Fruit fly (Drosophila melanogaster): ENCODE results near the gene CG42852.

CG42852 gene

DNA sequence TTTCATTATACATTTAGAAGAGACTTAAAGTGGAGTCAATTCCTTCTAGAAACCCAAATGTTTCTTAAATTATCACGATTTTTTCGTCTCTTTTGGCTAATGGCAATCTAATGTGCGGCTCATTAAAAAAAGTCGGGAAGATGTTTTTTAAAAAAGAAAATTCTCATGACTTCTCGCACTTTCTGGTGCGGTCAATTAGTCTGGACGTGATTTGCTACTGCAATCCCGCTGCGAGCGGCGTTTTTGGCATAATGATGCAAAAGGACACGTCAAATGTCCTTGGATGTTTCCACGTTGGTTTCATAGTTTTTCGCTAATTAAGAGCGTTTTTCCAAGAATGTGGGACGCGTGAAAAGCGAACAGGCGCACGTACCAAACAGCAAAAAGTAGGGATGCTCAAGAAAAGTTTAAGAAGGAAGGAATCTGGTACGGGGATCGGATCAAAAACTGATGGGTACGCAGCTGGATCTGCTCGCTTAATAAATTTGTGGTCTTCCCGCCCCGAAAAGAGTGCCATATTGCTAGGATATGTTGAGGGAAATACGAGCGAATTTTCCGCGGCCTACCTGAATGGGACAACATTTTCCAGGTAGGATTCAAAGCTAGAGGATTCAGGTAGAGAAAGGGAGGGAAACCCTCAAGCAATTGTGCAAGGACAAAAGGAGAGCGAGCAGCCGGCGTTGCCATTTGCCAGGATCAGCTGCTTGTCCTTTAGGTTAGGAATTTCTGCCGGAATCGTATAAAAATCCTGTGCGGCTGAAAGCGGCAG lies 17.6 kb downstream of the CG42852 start:
- no peak for TF ChIP-seq acj6 (GFP tag; optimal IDR thresholded peaks at IDR 0.05)
- TF ChIP-seq dac (GFP tag; optimal IDR thresholded peaks at IDR 0.05), result no peak
- no peak for TF ChIP-seq fkh (GFP tag; optimal IDR thresholded peaks at IDR 0.05)
- TF ChIP-seq cyc (GFP tag; optimal IDR thresholded peaks at IDR 0.05), result no peak
- no peak for TF ChIP-seq CG34406 (GFP tag; optimal IDR thresholded peaks at IDR 0.05)
- TF ChIP-seq fd59A (GFP tag; optimal IDR thresholded peaks at IDR 0.05), result no peak
- no peak for TF ChIP-seq dsx (GFP tag; optimal IDR thresholded peaks at IDR 0.05; ENCODE audit: poor library complexity, severe bottlenecking)
- TF ChIP-seq Sox15 (GFP tag; optimal IDR thresholded peaks at IDR 0.05), result no peak
- no peak for TF ChIP-seq CG1621 (tag; optimal IDR thresholded peaks at IDR 0.05)
- no peak for TF ChIP-seq CG6163 (GFP tag; IDR thresholded peaks at IDR 0.05)
- no peak for TF ChIP-seq Hr4 (GFP tag; optimal IDR thresholded peaks at IDR 0.05)
- TF ChIP-seq CG16779 (tag; optimal IDR thresholded peaks at IDR 0.05), result no peak
- TF ChIP-seq CG9139 (GFP tag; optimal IDR thresholded peaks at IDR 0.05), result no peak

DNA sequence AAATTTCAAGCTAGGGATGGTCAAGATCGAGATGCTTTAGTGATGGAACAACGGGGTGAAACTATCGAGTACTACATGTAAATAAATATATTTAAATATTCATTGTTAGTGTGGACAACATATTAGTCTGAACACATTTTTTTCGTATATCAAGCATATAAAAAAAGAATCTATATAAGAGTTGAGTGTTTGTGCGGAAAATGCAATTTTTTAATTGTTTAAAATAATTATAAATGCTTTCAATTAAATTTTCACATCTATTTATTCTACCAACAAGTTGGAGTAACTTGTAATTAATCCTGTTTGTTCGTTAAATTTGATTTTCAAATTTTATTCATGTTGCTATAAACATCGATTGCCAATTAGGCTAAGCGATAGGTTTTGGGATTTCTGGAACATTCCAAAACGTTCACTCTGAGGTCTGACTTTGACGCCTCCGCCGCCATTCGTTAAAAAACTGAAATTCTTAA lies 24.4 kb downstream of the CG42852 start, which contains the start of the genes mus302 and CG9705:
Gene mus302, minus strand, starts transcription at position 33 of the 470 bp plus-strand sequence.
Gene CG9705, plus strand, starts transcription at position 397 of the 470 bp plus-strand sequence.
- no peak for TF ChIP-seq CG6276 (GFP tag; optimal IDR thresholded peaks at IDR 0.05)
- no peak for TF ChIP-seq CG4318 (GFP tag; optimal IDR thresholded peaks at IDR 0.05)
- TF ChIP-seq salr (GFP tag; optimal IDR thresholded peaks at IDR 0.05), result no peak
- peak; percentile 11 for TF ChIP-seq Sox15 (GFP tag; optimal IDR thresholded peaks at IDR 0.05)
- TF ChIP-seq CG16779 (tag; optimal IDR thresholded peaks at IDR 0.05), result no peak
- no peak for TF ChIP-seq net (GFP tag; optimal IDR thresholded peaks at IDR 0.05)
- TF ChIP-seq CG10631 (GFP tag; optimal IDR thresholded peaks at IDR 0.05), result peak; percentile 59
- TF ChIP-seq Sox14 (GFP tag; optimal IDR thresholded peaks at IDR 0.05), result peak; percentile 8
- peak; percentile 43 for TF ChIP-seq lz (GFP tag; optimal IDR thresholded peaks at IDR 0.05)
- peak; percentile 37 for TF ChIP-seq dsx (GFP tag; optimal IDR thresholded peaks at IDR 0.05; ENCODE audit: poor library complexity, severe bottlenecking)
- no peak for TF ChIP-seq spab (GFP tag; optimal IDR thresholded peaks at IDR 0.05)
- TF ChIP-seq OdsH (GFP tag; optimal IDR thresholded peaks at IDR 0.05), result no peak
- TF ChIP-seq CG8119 (GFP tag; IDR thresholded peaks at IDR 0.05), result no peak
- peak; percentile 44 for TF ChIP-seq achi (GFP tag; optimal IDR thresholded peaks at IDR 0.05)
- TF ChIP-seq fd59A (GFP tag; optimal IDR thresholded peaks at IDR 0.05), result no peak
- TF ChIP-seq CG3032 (tag; optimal IDR thresholded peaks at IDR 0.05), result peak; percentile 34
- peak; percentile 44 for TF ChIP-seq CG31627 (GFP tag; optimal IDR thresholded peaks at IDR 0.05)
- TF ChIP-seq eg (GFP tag; IDR thresholded peaks at IDR 0.05), result no peak; the same call in 2 of the 3 replicates
- TF ChIP-seq Blimp-1 (GFP tag; optimal IDR thresholded peaks at IDR 0.05), result no peak
- peak; percentile 8 for TF ChIP-seq Eip75B (GFP tag; optimal IDR thresholded peaks at IDR 0.05)
- TF ChIP-seq Ets21C (GFP tag; optimal IDR thresholded peaks at IDR 0.05), result no peak
- peak; percentile 85 for TF ChIP-seq Eip78C (GFP tag)
- TF ChIP-seq Hr39 (GFP tag; optimal IDR thresholded peaks at IDR 0.05), result peak; percentile 26
- no peak for TF ChIP-seq Ets96B (tag; optimal IDR thresholded peaks at IDR 0.05)
- peak; percentile 48 for TF ChIP-seq CG6808 (GFP tag; optimal IDR thresholded peaks at IDR 0.05)
- TF ChIP-seq Sox102F (GFP tag; optimal IDR thresholded peaks at IDR 0.05), result no peak
- no peak for TF ChIP-seq vri (GFP tag; optimal IDR thresholded peaks at IDR 0.05)
- TF ChIP-seq Hr4 (GFP tag; optimal IDR thresholded peaks at IDR 0.05), result peak; percentile 48
- TF ChIP-seq esn (GFP tag; optimal IDR thresholded peaks at IDR 0.05), result peak; percentile 55
- TF ChIP-seq CG3919 (GFP tag; optimal IDR thresholded peaks at IDR 0.05), result no peak
- TF ChIP-seq Hr38 (GFP tag; optimal IDR thresholded peaks at IDR 0.05), result no peak
- peak; percentile 14 for TF ChIP-seq cyc (GFP tag; optimal IDR thresholded peaks at IDR 0.05)
- TF ChIP-seq CG6792 (GFP tag; optimal IDR thresholded peaks at IDR 0.05), result peak; percentile 6
- peak in 1 of 2 experiments; percentile 6 for TF ChIP-seq ss (GFP tag; optimal IDR thresholded peaks at IDR 0.05)
- TF ChIP-seq CG7368 (GFP tag; optimal IDR thresholded peaks at IDR 0.05), result no peak
- TF ChIP-seq CG32006 (GFP tag; optimal IDR thresholded peaks at IDR 0.05), result no peak
- no peak for TF ChIP-seq fd85E (GFP tag; optimal IDR thresholded peaks at IDR 0.05)
- peak; percentile 54 for TF ChIP-seq CG34406 (GFP tag; optimal IDR thresholded peaks at IDR 0.05)
- no peak for TF ChIP-seq Gug (GFP tag; IDR thresholded peaks at IDR 0.05)
- no peak for TF ChIP-seq Lpt (GFP tag; optimal IDR thresholded peaks at IDR 0.05)
- TF ChIP-seq CG8632 (GFP tag; optimal IDR thresholded peaks at IDR 0.05), result peak; percentile 40
- TF ChIP-seq CG10669 (GFP tag; optimal IDR thresholded peaks at IDR 0.05), result no peak
